Worm (Caenorhabditis elegans): Measurements from ENCODE around the gene mltn-7.

The mltn-7 gene

ce11 chrV:404210-404669 is 34.1 kb downstream of the mltn-7 start, which contains the start of gene nhr-252 (continued):
- TF ChIP-seq C16A3.4 (tag; optimal IDR thresholded peaks at IDR 0.05) (no peak), fos-1 (tag; optimal IDR thresholded peaks at IDR 0.05) (no peak), fkh-4 (tag; optimal IDR thresholded peaks at IDR 0.05; ENCODE audit: borderline replicate concordance) (no peak), nhr-20 (tag; optimal IDR thresholded peaks at IDR 0.05) (peak; percentile 63), aly-2 (tag; optimal IDR thresholded peaks at IDR 0.05) (no peak), ztf-4 (tag; optimal IDR thresholded peaks at IDR 0.05) (no peak), zip-4 (GFP tag; optimal IDR thresholded peaks at IDR 0.05) (no peak), mdl-1 (tag; optimal IDR thresholded peaks at IDR 0.05) (no peak), elt-2 (tag; optimal IDR thresholded peaks at IDR 0.05) (no peak), nhr-28 (tag; optimal IDR thresholded peaks at IDR 0.05) (no peak), nhr-90 (tag; optimal IDR thresholded peaks at IDR 0.05; ENCODE audit: poor library complexity) (no peak), sup-37 (GFP tag; optimal IDR thresholded peaks at IDR 0.05) (no peak), F16B12.6 (tag; optimal IDR thresholded peaks at IDR 0.05) (no peak), C34B4.2 (tag; optimal IDR thresholded peaks at IDR 0.05) (no peak), ceh-63 (GFP tag; optimal IDR thresholded peaks at IDR 0.05) (no peak), fkh-8 (tag; optimal IDR thresholded peaks at IDR 0.05) (peak; percentile 90), dpl-1 (GFP tag; optimal IDR thresholded peaks at IDR 0.05) (no peak), blmp-1 (tag; optimal IDR thresholded peaks at IDR 0.05) (no peak), nhr-47 (tag; optimal IDR thresholded peaks at IDR 0.05) (peak; percentile 70), xbp-1 (tag; optimal IDR thresholded peaks at IDR 0.05) (no peak), lin-15B (tag; optimal IDR thresholded peaks at IDR 0.05) (no peak), lin-35 (GFP tag; optimal IDR thresholded peaks at IDR 0.05) (no peak), dsc-1 (tag; optimal IDR thresholded peaks at IDR 0.05) (peak; percentile 80), pax-3 (tag; optimal IDR thresholded peaks at IDR 0.05) (peak; percentile 69), swsn-7 (tag; optimal IDR thresholded peaks at IDR 0.05) (peak; percentile 13)

- no peak for TF ChIP-seq ces-1 (GFP tag; optimal IDR thresholded peaks at IDR 0.05)
- TF ChIP-seq grh-1 (GFP tag; IDR thresholded peaks at IDR 0.05) = no peak
- TF ChIP-seq C04F5.9 (tag; optimal IDR thresholded peaks at IDR 0.05) = no peak
- no peak for TF ChIP-seq nhr-84 (tag; optimal IDR thresholded peaks at IDR 0.05)
- no peak for TF ChIP-seq dpl-1 (GFP tag; optimal IDR thresholded peaks at IDR 0.05)
- TF ChIP-seq egl-27 (tag; optimal IDR thresholded peaks at IDR 0.05) = no peak
- no peak for TF ChIP-seq mep-1 (tag; optimal IDR thresholded peaks at IDR 0.05)
- no peak for TF ChIP-seq pag-3 (tag; optimal IDR thresholded peaks at IDR 0.05; ENCODE audit: borderline replicate concordance, insufficient read depth)
- TF ChIP-seq pqm-1 (tag; optimal IDR thresholded peaks at IDR 0.05) = no peak
- TF ChIP-seq mdl-1 (tag; optimal IDR thresholded peaks at IDR 0.05) = no peak
- TF ChIP-seq unc-62 (GFP tag; optimal IDR thresholded peaks at IDR 0.05) = no peak
- TF ChIP-seq swsn-7 (tag; optimal IDR thresholded peaks at IDR 0.05) = no peak
- TF ChIP-seq Y116A8C.19 (tag; optimal IDR thresholded peaks at IDR 0.05; ENCODE audit: borderline replicate concordance) = no peak
- no peak for TF ChIP-seq unc-130 (tag; optimal IDR thresholded peaks at IDR 0.05)
- no peak for TF ChIP-seq efl-1 (optimal IDR thresholded peaks at IDR 0.05)
- no peak for TF ChIP-seq efl-1 (GFP tag; optimal IDR thresholded peaks at IDR 0.05 in 1 of 2)
- TF ChIP-seq zag-1 (tag; optimal IDR thresholded peaks at IDR 0.05) = no peak
- no peak for TF ChIP-seq unc-30 (tag; optimal IDR thresholded peaks at IDR 0.05)
- TF ChIP-seq aly-2 (tag; optimal IDR thresholded peaks at IDR 0.05) = no peak
Measured at ce11 chrV:412820-413219, 42.7 kb downstream of the mltn-7 start.

ce11 chrV:414630-415029 is 44.5 kb downstream of the mltn-7 start, which contains the start of gene dod-19:
TSS of gene dod-19 (minus strand) at chrV:414759.
- peak; percentile 63 for TF ChIP-seq elt-2 (tag; optimal IDR thresholded peaks at IDR 0.05)
- no peak for TF ChIP-seq lin-13 (GFP tag; optimal IDR thresholded peaks at IDR 0.05)

All from whole organism, L1 larva.